Fruit fly (Drosophila melanogaster) whole organism: ENCODE measurements around the gene Crk.

Experiments
- CG8478 ChIP-seq: fragments of >200 bp; optimal IDR thresholded peaks from 2 replicates; lab custom pipeline; 2018; ENCODE audit warnings: inconsistent platforms
- Dll ChIP-seq: fragments of >200 bp; optimal IDR thresholded peaks from 2 replicates; lab custom pipeline; 2017
- EcR ChIP-seq, 2 experiments: fragments of >200 bp; optimal IDR thresholded peaks; 2 replicates each; lab custom pipeline; 2017; ENCODE audit warnings: missing biosample characterization in 2 of 2, missing genetic modification characterization in 2 of 2, missing genetic modification reagents in 2 of 2
- pan ChIP-seq: fragments of >200 bp; optimal IDR thresholded peaks from 2 replicates; lab custom pipeline; 2017
- psq ChIP-seq: fragments of >200 bp; optimal IDR thresholded peaks from 2 replicates; lab custom pipeline; 2017
- usp ChIP-seq: fragments of >200 bp; optimal IDR thresholded peaks from 2 replicates; lab custom pipeline; 2017; ENCODE audit warnings: missing biosample characterization, missing genetic modification characterization, mixed read lengths

The Crk gene

dm6 chr4:261484-262070 lies 51.6 kb downstream of the Crk start:
- TF ChIP-seq CG8478 (no peak), Dll (lab: Kevin White, UChicago) (no peak), EcR (GFP tag; optimal IDR thresholded peaks at IDR 0.05; lab: Kevin White, UChicago) (no peak), psq (lab: Kevin White, UChicago) (no peak), usp (GFP tag; lab: Kevin White, UChicago) (no peak), pan (no peak)
